Fruit fly (Drosophila melanogaster): Measurements from ENCODE around the gene comt.

DNA sequence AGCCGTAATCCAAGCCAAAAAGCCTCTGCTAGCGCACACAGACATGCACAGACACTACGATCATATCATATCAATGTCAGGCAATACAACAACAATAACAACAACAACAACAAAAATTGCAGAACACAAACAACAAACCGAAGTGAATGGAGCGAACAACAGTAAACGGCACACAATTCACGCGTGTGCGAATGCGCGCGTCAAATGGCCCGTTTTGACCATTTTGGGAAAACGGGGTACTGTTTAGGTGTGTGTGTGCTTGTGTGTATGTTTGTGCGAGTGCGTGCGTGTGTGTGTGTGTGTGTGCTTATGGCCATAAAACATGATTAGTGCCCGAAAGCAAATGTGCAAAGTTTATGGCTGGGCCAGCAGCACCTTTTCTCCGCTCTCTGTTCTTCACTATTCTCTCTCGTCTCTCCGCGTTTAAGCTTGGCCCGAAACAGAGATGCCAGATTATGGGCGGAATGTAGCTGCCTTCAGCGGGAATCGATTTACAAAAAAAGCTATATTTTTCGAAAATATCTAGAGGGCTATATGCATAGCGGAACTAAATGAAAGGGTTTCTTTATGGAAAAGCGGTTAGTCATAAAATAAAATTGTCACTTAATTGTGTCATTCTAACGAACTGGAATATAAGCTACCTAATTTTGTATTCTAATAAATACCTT, 42.1 kb downstream of the comt start:
- TF ChIP-seq wdn (GFP tag; IDR thresholded peaks at IDR 0.05) (no peak), bcd (GFP tag; optimal IDR thresholded peaks at IDR 0.05) (no peak), CG14050 (GFP tag; IDR thresholded peaks at IDR 0.05) (no peak), Atf3 (GFP tag; optimal IDR thresholded peaks at IDR 0.05) (no peak), psq (GFP tag; optimal IDR thresholded peaks at IDR 0.05) (no peak), CG8944 (GFP tag; optimal IDR thresholded peaks at IDR 0.05) (no peak), Nf-YB (GFP tag; optimal IDR thresholded peaks at IDR 0.05) (no peak), fru (optimal IDR thresholded peaks at IDR 0.05) (no peak), CG18619 (GFP tag; optimal IDR thresholded peaks at IDR 0.05) (no peak)
